Worm (Caenorhabditis elegans) whole organism, early embryonic: ENCODE results near the gene F53H4.6.
A peak's percentile ranks its signal among the peaks of the same experiment; 100 is the strongest.

ENCODE experiments used
- B0310.2 ChIP-seq: sonication (generic microtip); optimal IDR thresholded peaks from 2 replicates; lab custom pipeline; 2016; ENCODE audit warnings: mild to moderate bottlenecking, missing genetic modification characterization, missing compliant biosample characterization
- ama-1 ChIP-seq: fragments of 150-350 bp; optimal IDR thresholded peaks from 2 replicates; lab custom pipeline; 2014
- ceh-13 ChIP-seq: fragments of 200-800 bp; sonication (Bioruptor generic); optimal IDR thresholded peaks from 2 replicates; lab custom pipeline; 2018; ENCODE audit warnings: mild to moderate bottlenecking, missing genetic modification characterization, missing compliant biosample characterization
- ceh-36 ChIP-seq: sonication (generic microtip); optimal IDR thresholded peaks from 2 replicates; lab custom pipeline; 2016; ENCODE audit warnings: missing genetic modification characterization, inconsistent platforms, missing compliant biosample characterization
- ets-7 ChIP-seq: sonication (generic microtip); optimal IDR thresholded peaks from 2 replicates; lab custom pipeline; 2016; ENCODE audit warnings: missing genotype, missing genetic modification characterization, missing compliant biosample characterization
- flt-1 ChIP-seq: fragments of 200-800 bp; sonication (Bioruptor generic); IDR thresholded peaks from 2 replicates; pipeline ENCODE4 v1.3.6; 2022; ENCODE audit warnings: missing genetic modification characterization, missing compliant biosample characterization
- hmg-4 ChIP-seq: fragments of 200-800 bp; sonication (Bioruptor generic); optimal IDR thresholded peaks from 2 replicates; lab custom pipeline; 2018; ENCODE audit warnings: mild to moderate bottlenecking, missing genetic modification characterization, missing compliant biosample characterization
- hnd-1 ChIP-seq: sonication (generic microtip); optimal IDR thresholded peaks from 2 replicates; lab custom pipeline; 2016; ENCODE audit warnings: missing genetic modification characterization, missing compliant biosample characterization
- sea-1 ChIP-seq: fragments of 200-800 bp; sonication (Bioruptor generic); conservative IDR thresholded peaks from 2 replicates; pipeline ENCODE4 v1.3.6; 2022; ENCODE audit warnings: missing genetic modification characterization, missing compliant biosample characterization
- tbx-37 ChIP-seq: fragments of 200-800 bp; sonication (Bioruptor generic); conservative IDR thresholded peaks from 2 replicates; pipeline ENCODE4 v1.3.6; 2022; ENCODE audit warnings: missing genetic modification reagents, missing genetic modification characterization, missing compliant biosample characterization
- tra-4 ChIP-seq: sonication (generic microtip); optimal IDR thresholded peaks from 2 replicates; lab custom pipeline; 2017; ENCODE audit warnings: missing genetic modification characterization, missing compliant biosample characterization

DNA sequence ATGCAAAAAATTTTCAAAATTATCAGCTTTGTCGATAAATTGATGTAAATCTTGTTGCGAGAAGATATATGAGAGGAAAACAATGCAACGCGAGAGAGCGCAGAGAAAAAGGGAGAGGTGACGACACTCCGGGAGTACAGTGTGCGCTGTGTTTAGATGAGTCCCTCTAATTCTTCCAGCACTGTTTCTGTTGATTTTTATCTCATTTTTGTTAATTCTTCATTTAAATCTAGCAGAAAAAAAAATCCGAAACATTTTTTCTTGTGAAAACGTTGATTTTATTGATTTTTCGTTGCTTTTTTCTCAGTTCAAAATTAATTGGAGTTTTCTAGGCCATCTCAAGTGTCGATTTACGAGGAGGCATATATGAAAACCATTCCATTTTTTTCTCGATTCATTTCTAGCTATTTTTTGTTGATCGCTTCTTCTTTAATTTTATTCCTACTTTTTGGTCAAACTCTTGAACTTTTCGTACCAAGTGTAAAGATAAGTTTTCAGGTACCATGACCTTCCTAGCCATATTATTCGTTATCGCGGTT is 10.9 kb downstream of the F53H4.6 start, which contains the start of gene acl-1:
- TF ChIP-seq ceh-13 (GFP tag; lab: Kevin White, UChicago) (no peak), sea-1 (GFP tag; lab: Robert Waterston, UW) (no peak), flt-1 (no peak), tbx-37 (GFP tag; lab: Robert Waterston, UW) (0 out of 2 replicates have a peak, but pooled peaks have one; percentile 36), ets-7 (tag; lab: Kevin White, UChicago) (no peak), B0310.2 (tag; lab: Kevin White, UChicago) (no peak), ceh-36 (tag; lab: Kevin White, UChicago) (no peak), ama-1 (lab: Kevin White, UChicago) (no peak), hmg-4 (GFP tag; lab: Kevin White, UChicago) (no peak), tra-4 (tag; lab: Kevin White, UChicago) (no peak), hnd-1 (tag; lab: Kevin White, UChicago) (no peak)
